Worm (Caenorhabditis elegans) whole organism, L1 larva: ENCODE data around the gene pink-1.

Experiments
- C04F5.9 ChIP-seq: sonication (generic microtip); optimal IDR thresholded peaks from 2 replicates; lab custom pipeline; 2016; ENCODE audit warnings: missing genetic modification characterization, missing compliant biosample characterization
- C16A3.4 ChIP-seq: fragments of 150-350 bp; optimal IDR thresholded peaks from 2 replicates; lab custom pipeline; 2014; ENCODE audit warnings: missing biosample characterization, missing genetic modification characterization
- C34B4.2 ChIP-seq: sonication (generic microtip); optimal IDR thresholded peaks from 2 replicates; lab custom pipeline; 2017; ENCODE audit warnings: mild to moderate bottlenecking, missing genetic modification characterization, missing compliant biosample characterization
- alr-1 ChIP-seq: fragments of 200-800 bp; sonication (Bioruptor generic); optimal IDR thresholded peaks from 2 replicates; lab custom pipeline; 2018; ENCODE audit warnings: borderline replicate concordance, mild to moderate bottlenecking, missing genetic modification characterization, missing compliant biosample characterization
- blmp-1 ChIP-seq: fragments of 150-350 bp; optimal IDR thresholded peaks from 2 replicates; lab custom pipeline; 2014; ENCODE audit warnings: missing biosample characterization, missing genetic modification characterization
- ceh-82 ChIP-seq, 3 experiments: fragments of 150-350 bp in 1 of 3; sonication (generic microtip) in 2 of 3; optimal IDR thresholded peaks; 2 replicates each; lab custom pipeline; 2014 to 2017; ENCODE audit warnings: missing biosample characterization in 3 of 3, missing genetic modification characterization in 3 of 3
- ceh-88 ChIP-seq: fragments of 200-800 bp; sonication (Bioruptor generic); IDR thresholded peaks from 2 replicates; pipeline ENCODE4 v1.3.6; 2022; ENCODE audit warnings: missing genetic modification characterization, missing compliant biosample characterization
- dpl-1 ChIP-seq, 3 experiments: fragments of 150-350 bp in 2 of 3; sonication (generic microtip) in 1 of 3; optimal IDR thresholded peaks; 2 replicates each; lab custom pipeline; 2014 to 2017; ENCODE audit warnings: missing biosample characterization in 3 of 3, missing genetic modification characterization in 3 of 3, missing genetic modification reagents in 3 of 3
- dsc-1 ChIP-seq: sonication (generic microtip); optimal IDR thresholded peaks from 2 replicates; lab custom pipeline; 2016; ENCODE audit warnings: mild to moderate bottlenecking, missing genetic modification characterization, missing compliant biosample characterization
- efl-1 ChIP-seq, 4 experiments: fragments of 150-350 bp; optimal IDR thresholded peaks in 3 of 4; peaks in 1 of 4; 1 replicate in 1 of 4; 2 replicates in 3 of 4; lab custom pipeline; 2014; ENCODE audit warnings: missing biosample characterization in 2 of 4, missing genetic modification characterization in 2 of 4, missing genetic modification reagents in 2 of 4
- egl-13 ChIP-seq: sonication (generic microtip); optimal IDR thresholded peaks from 2 replicates; lab custom pipeline; 2016; ENCODE audit warnings: missing genotype, missing genetic modification reagents, missing genetic modification characterization, missing compliant biosample characterization
- elt-2 ChIP-seq: sonication (generic microtip); optimal IDR thresholded peaks from 2 replicates; lab custom pipeline; 2016; ENCODE audit warnings: missing genetic modification characterization, mild to moderate bottlenecking, inconsistent platforms, missing compliant biosample characterization, missing genetic modification reagents
- fkh-10 ChIP-seq: sonication (generic microtip); optimal IDR thresholded peaks from 2 replicates; lab custom pipeline; 2017; ENCODE audit warnings: missing biosample characterization, missing genetic modification reagents, missing genetic modification characterization
- fkh-8 ChIP-seq: sonication (generic microtip); optimal IDR thresholded peaks from 2 replicates; lab custom pipeline; 2016; ENCODE audit warnings: mild to moderate bottlenecking, missing genetic modification characterization, missing compliant biosample characterization
- grh-1 ChIP-seq: fragments of 200-800 bp; sonication (Bioruptor generic); IDR thresholded peaks from 2 replicates; pipeline ENCODE4 v1.3.6; 2022; ENCODE audit warnings: missing genetic modification reagents, missing genetic modification characterization, missing compliant biosample characterization
- hlh-4 ChIP-seq: sonication (generic microtip); optimal IDR thresholded peaks from 2 replicates; lab custom pipeline; 2016; ENCODE audit warnings: mild to moderate bottlenecking, missing genetic modification characterization, missing compliant biosample characterization
- isw-1 ChIP-seq: fragments of 200-800 bp; sonication (Bioruptor generic); IDR thresholded peaks from 2 replicates; pipeline ENCODE4 v1.3.6; 2022; ENCODE audit warnings: missing genetic modification characterization, missing compliant biosample characterization
- jun-1 ChIP-seq: fragments of 150-350 bp; optimal IDR thresholded peaks from 2 replicates; lab custom pipeline; 2014; ENCODE audit warnings: missing biosample characterization, missing genetic modification reagents, missing genetic modification characterization
- lin-13 ChIP-seq: fragments of 150-350 bp; optimal IDR thresholded peaks from 2 replicates; lab custom pipeline; 2014; ENCODE audit warnings: missing biosample characterization, missing genetic modification reagents, missing genetic modification characterization
- lin-14 ChIP-seq: fragments of 200-800 bp; sonication (Bioruptor generic); optimal IDR thresholded peaks from 2 replicates; lab custom pipeline; 2018; ENCODE audit warnings: mild to moderate bottlenecking, missing genetic modification characterization, moderate library complexity, missing compliant biosample characterization
- lin-15B ChIP-seq: fragments of 150-350 bp; sonication (generic microtip); optimal IDR thresholded peaks from 3 replicates; lab custom pipeline; 2014; ENCODE audit warnings: missing biosample characterization, missing genetic modification characterization
- lin-35 ChIP-seq, 2 experiments: fragments of 150-350 bp; optimal IDR thresholded peaks; 2 replicates each; lab custom pipeline; 2014; ENCODE audit warnings: missing biosample characterization in 2 of 2, missing genetic modification characterization in 2 of 2, missing genetic modification reagents in 2 of 2
- lir-3 ChIP-seq: sonication (generic microtip); optimal IDR thresholded peaks from 2 replicates; lab custom pipeline; 2016; ENCODE audit warnings: mild to moderate bottlenecking, missing genetic modification characterization, moderate library complexity, missing compliant biosample characterization; ENCODE audit not compliant: poor library complexity
- lsy-2 ChIP-seq, 2 experiments: fragments of 150-350 bp; optimal IDR thresholded peaks; 2 replicates each; lab custom pipeline; 2014; ENCODE audit warnings: missing biosample characterization in 2 of 2, missing genetic modification characterization in 2 of 2
- mab-9 ChIP-seq: fragments of 200-800 bp; sonication (Bioruptor generic); IDR thresholded peaks from 2 replicates; pipeline ENCODE4 v1.3.6; 2022; ENCODE audit warnings: missing genetic modification reagents, missing genetic modification characterization, missing compliant biosample characterization
- mep-1 ChIP-seq: fragments of 150-350 bp; optimal IDR thresholded peaks from 2 replicates; lab custom pipeline; 2014; ENCODE audit warnings: missing biosample characterization, missing genetic modification characterization
- nhr-11 ChIP-seq: fragments of 150-350 bp; optimal IDR thresholded peaks from 2 replicates; lab custom pipeline; 2014; ENCODE audit warnings: missing biosample characterization, missing genetic modification characterization
- nhr-19 ChIP-seq: fragments of 200-800 bp; sonication (Bioruptor generic); conservative IDR thresholded peaks from 2 replicates; pipeline ENCODE4 v1.3.6; 2022; ENCODE audit warnings: missing genetic modification characterization, missing compliant biosample characterization
- nhr-20 ChIP-seq: sonication (generic microtip); optimal IDR thresholded peaks from 2 replicates; lab custom pipeline; 2016; ENCODE audit warnings: mild to moderate bottlenecking, missing genetic modification characterization, missing compliant biosample characterization
- nhr-47 ChIP-seq: sonication (generic microtip); optimal IDR thresholded peaks from 2 replicates; lab custom pipeline; 2016; ENCODE audit warnings: mild to moderate bottlenecking, missing genetic modification characterization, moderate library complexity, missing compliant biosample characterization
- nhr-71 ChIP-seq: sonication (generic microtip); optimal IDR thresholded peaks from 2 replicates; lab custom pipeline; 2016; ENCODE audit warnings: mild to moderate bottlenecking, missing genetic modification characterization, moderate library complexity, missing compliant biosample characterization
- nhr-85 ChIP-seq: sonication (generic microtip); peaks from one replicate; lab custom pipeline; 2016; ENCODE audit warnings: missing genetic modification characterization, inconsistent platforms, missing compliant biosample characterization
- nhr-90 ChIP-seq: sonication (generic microtip); optimal IDR thresholded peaks from 2 replicates; lab custom pipeline; 2016; ENCODE audit warnings: mild to moderate bottlenecking, missing genetic modification characterization, missing compliant biosample characterization; ENCODE audit not compliant: poor library complexity
- rnt-1 ChIP-seq: sonication (generic microtip); optimal IDR thresholded peaks from 2 replicates; lab custom pipeline; 2016; ENCODE audit warnings: mild to moderate bottlenecking, missing genetic modification characterization, moderate library complexity, missing compliant biosample characterization
- skn-1 ChIP-seq: fragments of 150-350 bp; optimal IDR thresholded peaks from 2 replicates; lab custom pipeline; 2014; ENCODE audit warnings: missing biosample characterization, missing genetic modification characterization
- snpc-4 ChIP-seq: fragments of 150-350 bp; optimal IDR thresholded peaks from 2 replicates; lab custom pipeline; 2014; ENCODE audit warnings: missing biosample characterization, missing genetic modification characterization
- snu-23 ChIP-seq: sonication (generic microtip); optimal IDR thresholded peaks from 2 replicates; lab custom pipeline; 2016; ENCODE audit warnings: missing genetic modification characterization, missing compliant biosample characterization
- sox-4 ChIP-seq: sonication (generic microtip); optimal IDR thresholded peaks from 2 replicates; lab custom pipeline; 2016; ENCODE audit warnings: missing genetic modification characterization, missing compliant biosample characterization
- swsn-7 ChIP-seq: sonication (generic microtip); optimal IDR thresholded peaks from 2 replicates; lab custom pipeline; 2016; ENCODE audit warnings: missing genetic modification characterization, missing compliant biosample characterization
- tbx-2 ChIP-seq: sonication (generic microtip); optimal IDR thresholded peaks from 2 replicates; lab custom pipeline; 2016; ENCODE audit warnings: missing genetic modification characterization, missing compliant biosample characterization
- unc-30 ChIP-seq: sonication (generic microtip); optimal IDR thresholded peaks from 2 replicates; lab custom pipeline; 2017; ENCODE audit warnings: missing biosample characterization, missing genetic modification characterization
- unc-86 ChIP-seq: sonication (generic microtip); optimal IDR thresholded peaks from 2 replicates; lab custom pipeline; 2016; ENCODE audit warnings: missing genetic modification characterization, missing compliant biosample characterization
- unc-98 ChIP-seq: fragments of 200-800 bp; sonication (Bioruptor generic); IDR thresholded peaks from 2 replicates; pipeline ENCODE4 v1.3.6; 2022; ENCODE audit warnings: missing genetic modification characterization, missing compliant biosample characterization
- vab-15 ChIP-seq: sonication (generic microtip); optimal IDR thresholded peaks from 2 replicates; lab custom pipeline; 2017; ENCODE audit warnings: missing genotype, mild to moderate bottlenecking, missing genetic modification characterization, missing compliant biosample characterization
- xbp-1 ChIP-seq: sonication (generic microtip); optimal IDR thresholded peaks from 2 replicates; lab custom pipeline; 2016; ENCODE audit warnings: missing genetic modification characterization, missing compliant biosample characterization
- zip-4 ChIP-seq: fragments of 200-800 bp; sonication (Bioruptor generic); optimal IDR thresholded peaks from 2 replicates; lab custom pipeline; 2018; ENCODE audit warnings: mild to moderate bottlenecking, missing genetic modification characterization, moderate library complexity, missing compliant biosample characterization
- ztf-11 ChIP-seq, 2 experiments: sonication (generic microtip); optimal IDR thresholded peaks; 2 replicates each; lab custom pipeline; 2016 to 2017; ENCODE audit warnings: missing genetic modification characterization in 2 of 2, missing biosample characterization in 1 of 2, missing compliant biosample characterization in 1 of 2

pink-1 gene

ce11 chrII:5346350-5346749 lies 49.1 kb downstream of the pink-1 start:
- peak; percentile 73 for TF ChIP-seq tbx-2 (tag; lab: Kevin White, UChicago)
- TF ChIP-seq mab-9 = peak; percentile 89
- 0 out of 2 replicates have a peak, but pooled peaks have one; percentile 26 for TF ChIP-seq unc-98 (GFP tag; lab: Robert Waterston, UW)
- peak; percentile 30 for TF ChIP-seq fkh-8 (tag; lab: Kevin White, UChicago)
- peak; percentile 77 for TF ChIP-seq nhr-47
- peak; percentile 47 for TF ChIP-seq unc-86 (tag; lab: Kevin White, UChicago)
- peak; percentile 87 to 91 (median 90) for TF ChIP-seq dpl-1 (GFP tag; optimal IDR thresholded peaks at IDR 0.05; lab: Kevin White, UChicago)
- TF ChIP-seq isw-1 = peak; percentile 93
- TF ChIP-seq grh-1 (GFP tag; lab: Robert Waterston, UW) = peak; percentile 96
- peak; percentile 47 for TF ChIP-seq skn-1 (tag; lab: Kevin White, UChicago)
- TF ChIP-seq lin-15B (tag; lab: Kevin White, UChicago) = peak; percentile 55
- TF ChIP-seq ceh-82 (tag; optimal IDR thresholded peaks at IDR 0.05; lab: Kevin White, UChicago) = peak; percentile 1 to 52 (median 50)
- peak; percentile 70 for TF ChIP-seq C16A3.4
- peak; percentile 84 for TF ChIP-seq nhr-85 (tag; lab: Kevin White, UChicago)
- peak; percentile 89 to 98 for TF ChIP-seq lin-35 (GFP tag; optimal IDR thresholded peaks at IDR 0.05; lab: Kevin White, UChicago)
- TF ChIP-seq ceh-88 (GFP tag; lab: Robert Waterston, UW) = peak; percentile 92
- peak; percentile 52 for TF ChIP-seq lir-3 (tag; lab: Kevin White, UChicago)
- peak; percentile 97 for TF ChIP-seq nhr-19
- peak; percentile 65 for TF ChIP-seq xbp-1 (tag; lab: Kevin White, UChicago)
- TF ChIP-seq nhr-11 (tag; lab: Kevin White, UChicago) = peak; percentile 52
- TF ChIP-seq nhr-71 (tag; lab: Kevin White, UChicago) = peak; percentile 84
- TF ChIP-seq ztf-11 (tag; optimal IDR thresholded peaks at IDR 0.05; lab: Kevin White, UChicago) = peak in 1 of 2 experiments; percentile 36
- peak; percentile 86 for TF ChIP-seq rnt-1 (tag; lab: Kevin White, UChicago)
- peak; percentile 74 for TF ChIP-seq swsn-7
- TF ChIP-seq efl-1 (optimal IDR thresholded peaks at IDR 0.05; lab: Kevin White, UChicago) = peak; percentile 72 to 93
- TF ChIP-seq efl-1 (GFP tag; optimal IDR thresholded peaks at IDR 0.05 in 1 of 2; lab: Kevin White, UChicago) = peak; percentile 92 to 99
- peak; percentile 9 for TF ChIP-seq egl-13
- TF ChIP-seq C04F5.9 (tag; lab: Kevin White, UChicago) = peak; percentile 26
- peak; percentile 51 for TF ChIP-seq dsc-1 (tag; lab: Kevin White, UChicago)
- peak; percentile 12 for TF ChIP-seq elt-2 (tag; lab: Kevin White, UChicago)
- peak; percentile 73 for TF ChIP-seq nhr-20
- peak; percentile 55 for TF ChIP-seq mep-1
- peak; percentile 75 for TF ChIP-seq lin-14 (GFP tag; lab: Kevin White, UChicago)
- TF ChIP-seq snpc-4 (tag; lab: Kevin White, UChicago) = peak; percentile 57
- TF ChIP-seq snu-23 (GFP tag; lab: Kevin White, UChicago) = peak; percentile 73
- peak; percentile 42 for TF ChIP-seq jun-1 (tag; lab: Kevin White, UChicago)
- peak; percentile 70 for TF ChIP-seq lin-13
- TF ChIP-seq fkh-10 = peak; percentile 12
- TF ChIP-seq vab-15 (tag; lab: Kevin White, UChicago) = peak; percentile 76
- peak; percentile 81 for TF ChIP-seq nhr-90
- TF ChIP-seq blmp-1 (tag; lab: Kevin White, UChicago) = peak; percentile 59
- peak; percentile 64 to 88 for TF ChIP-seq lsy-2 (tag; optimal IDR thresholded peaks at IDR 0.05; lab: Kevin White, UChicago)

ce11 chrII:5344775-5345174 lies 50.7 kb downstream of the pink-1 start, which contains the start of gene F09E5.14:
F09E5.14 (minus strand) TSS chrII:5344875.
- TF ChIP-seq sox-4 (tag; lab: Kevin White, UChicago) = no peak
- no peak for TF ChIP-seq hlh-4 (tag; lab: Kevin White, UChicago)
- TF ChIP-seq C34B4.2 (tag; lab: Kevin White, UChicago) = no peak
- TF ChIP-seq lir-3 (tag; lab: Kevin White, UChicago) = no peak
- no peak for TF ChIP-seq blmp-1 (tag; lab: Kevin White, UChicago)
- TF ChIP-seq lsy-2 (tag; optimal IDR thresholded peaks at IDR 0.05; lab: Kevin White, UChicago) = no peak
- no peak for TF ChIP-seq swsn-7
- TF ChIP-seq zip-4 (GFP tag; lab: Kevin White, UChicago) = no peak
- TF ChIP-seq grh-1 (GFP tag; lab: Robert Waterston, UW) = no peak
- no peak for TF ChIP-seq alr-1 (tag; lab: Kevin White, UChicago)
- TF ChIP-seq unc-30 (tag; lab: Kevin White, UChicago) = no peak
- no peak for TF ChIP-seq jun-1 (tag; lab: Kevin White, UChicago)
